Fruit fly (Drosophila melanogaster): Measurements from ENCODE around the gene mor.

The mor gene

DNA sequence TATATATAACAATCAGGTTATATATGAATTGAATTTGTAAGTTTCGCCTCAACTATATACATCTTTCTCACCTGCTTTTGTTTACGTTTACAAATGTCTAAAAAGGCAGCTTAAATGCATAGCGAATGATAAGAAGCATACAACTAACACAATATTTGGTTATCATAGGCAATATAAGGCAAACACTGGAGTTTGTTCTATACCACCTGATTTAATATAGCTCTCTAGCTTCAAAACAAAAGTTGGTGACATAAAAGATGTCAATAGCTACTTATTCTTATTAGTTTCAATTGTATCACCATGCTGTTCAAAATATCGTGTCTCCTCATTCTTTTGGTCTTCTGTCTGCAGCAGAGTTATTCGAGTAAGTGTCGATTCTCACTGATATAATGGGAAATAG is 46.8 kb downstream of the mor start (continued):
- TF ChIP-seq knrl (GFP tag; IDR thresholded peaks at IDR 0.05; ENCODE audit: partially characterized antibody) (no peak), HLH3B (GFP tag; IDR thresholded peaks at IDR 0.05) (0 out of 2 replicates have a peak, but pooled peaks have one; percentile 13), odd (GFP tag; optimal IDR thresholded peaks at IDR 0.05) (peak; percentile 10), lilli (GFP tag; optimal IDR thresholded peaks at IDR 0.05) (no peak), Med (GFP tag) (peak; percentile 76), CG10274 (GFP tag; optimal IDR thresholded peaks at IDR 0.05) (no peak), ATbp (GFP tag; optimal IDR thresholded peaks at IDR 0.05) (peak; percentile 64), Rfx (GFP tag; IDR thresholded peaks at IDR 0.05) (peak; percentile 7; the same call in 1 of the 2 replicates), chm (GFP tag; IDR thresholded peaks at IDR 0.05) (no peak), az2 (GFP tag; optimal IDR thresholded peaks at IDR 0.05) (no peak), Meics (GFP tag; optimal IDR thresholded peaks at IDR 0.05) (peak; percentile 20), sob (GFP tag; IDR thresholded peaks at IDR 0.05) (0 out of 2 replicates have a peak, but pooled peaks have one; percentile 16), caup (GFP tag; optimal IDR thresholded peaks at IDR 0.05; ENCODE audit: severe bottlenecking) (peak; percentile 32), CrebB (tag; optimal IDR thresholded peaks at IDR 0.05) (no peak), CG6813 (GFP tag; optimal IDR thresholded peaks at IDR 0.05) (peak; percentile 13), CG8290 (GFP tag; optimal IDR thresholded peaks at IDR 0.05) (no peak), CG8290 (tag; optimal IDR thresholded peaks at IDR 0.05) (peak in 1 of 2 experiments; percentile 47), nerfin-1 (tag; optimal IDR thresholded peaks at IDR 0.05) (no peak), CG4707 (GFP tag; optimal IDR thresholded peaks at IDR 0.05) (peak; percentile 13), PHDP (tag; optimal IDR thresholded peaks at IDR 0.05) (peak; percentile 23), prd (optimal IDR thresholded peaks at IDR 0.05) (no peak), prd (GFP tag; IDR thresholded peaks at IDR 0.05) (no peak), CG17359 (tag; optimal IDR thresholded peaks at IDR 0.05) (peak; percentile 36), disco-r (GFP tag; optimal IDR thresholded peaks at IDR 0.05) (no peak), lab (GFP tag; optimal IDR thresholded peaks at IDR 0.05) (peak; percentile 31), CG1603 (tag; optimal IDR thresholded peaks at IDR 0.05) (peak; percentile 0), repo (GFP tag; optimal IDR thresholded peaks at IDR 0.05) (no peak), Sox102F (GFP tag; optimal IDR thresholded peaks at IDR 0.05) (peak; percentile 23), unpg (GFP tag; optimal IDR thresholded peaks at IDR 0.05) (peak; percentile 6)

DNA sequence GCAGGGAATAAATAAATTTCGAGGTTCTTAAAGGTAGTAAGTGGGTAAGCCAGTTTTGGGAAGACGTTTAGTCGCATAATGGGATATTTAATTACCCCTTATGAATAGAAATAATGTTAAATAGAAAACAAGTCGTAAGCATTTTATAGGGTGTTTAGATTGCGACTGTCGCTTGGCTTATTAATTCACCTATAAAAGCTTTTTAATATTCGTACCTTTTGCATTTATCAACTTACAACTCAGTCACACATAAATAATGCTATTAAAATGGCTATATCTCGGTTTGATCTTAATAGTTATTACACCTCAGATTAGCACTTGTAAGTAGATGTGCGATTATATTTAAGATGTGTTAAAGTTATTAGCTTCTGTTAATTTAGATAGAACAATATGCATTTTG is 47.4 kb downstream of the mor start, which contains the start of gene CG34276:
TSS of gene CG34276 (plus strand) at position 301 of the 400 bp plus-strand sequence.
- TF ChIP-seq Bteb2 (GFP tag; optimal IDR thresholded peaks at IDR 0.05) (no peak), CG31365 (tag; optimal IDR thresholded peaks at IDR 0.05) (no peak), CG9609 (GFP tag; optimal IDR thresholded peaks at IDR 0.05) (no peak), Tbp (GFP tag; optimal IDR thresholded peaks at IDR 0.05) (no peak), CG9817 (tag; optimal IDR thresholded peaks at IDR 0.05) (no peak), crc (GFP tag; optimal IDR thresholded peaks at IDR 0.05) (no peak), CG10959 (GFP tag; IDR thresholded peaks at IDR 0.05) (no peak), CG11723 (GFP tag; optimal IDR thresholded peaks at IDR 0.05) (no peak), CG6765 (GFP tag; optimal IDR thresholded peaks at IDR 0.05) (no peak), peb (GFP tag; IDR thresholded peaks at IDR 0.05) (no peak), CG13775 (GFP tag; optimal IDR thresholded peaks at IDR 0.05) (no peak), dmrt99B (tag; optimal IDR thresholded peaks at IDR 0.05) (no peak), CG1529 (GFP tag; optimal IDR thresholded peaks at IDR 0.05) (no peak), Xbp1 (GFP tag; optimal IDR thresholded peaks at IDR 0.05) (no peak), CG13123 (GFP tag; optimal IDR thresholded peaks at IDR 0.05) (no peak)

Data from whole organism, embryonic.